Worm (Caenorhabditis elegans): ENCODE measurements around the gene bcl-11.

bcl-11 gene

ce11 chrV:6368494-6368893, 12.7 kb downstream of the bcl-11 start:
- TF ChIP-seq nhr-232 (tag; optimal IDR thresholded peaks at IDR 0.05) (no peak), hlh-8 (tag; optimal IDR thresholded peaks at IDR 0.05) (no peak), T23F11.4 (GFP tag; optimal IDR thresholded peaks at IDR 0.05) (no peak), elt-4 (tag; optimal IDR thresholded peaks at IDR 0.05) (no peak), ref-2 (tag; optimal IDR thresholded peaks at IDR 0.05) (no peak), ceh-45 (GFP tag; IDR thresholded peaks at IDR 0.05) (no peak), C08G9.2 (tag; optimal IDR thresholded peaks at IDR 0.05) (no peak), elt-2 (tag; optimal IDR thresholded peaks at IDR 0.05) (no peak), ceh-48 (tag; optimal IDR thresholded peaks at IDR 0.05) (no peak), pha-4 (tag; optimal IDR thresholded peaks at IDR 0.05) (no peak), ceh-24 (tag; optimal IDR thresholded peaks at IDR 0.05) (no peak), unc-55 (GFP tag; optimal IDR thresholded peaks at IDR 0.05) (no peak), K09A11.1 (tag; optimal IDR thresholded peaks at IDR 0.05; ENCODE audit: insufficient read depth) (no peak), ceh-31 (tag; optimal IDR thresholded peaks at IDR 0.05) (no peak), rnt-1 (tag; optimal IDR thresholded peaks at IDR 0.05) (no peak)

ce11 chrV:6374844-6375243, 19.0 kb downstream of the bcl-11 start, which contains the start of gene F13H6.5:
TSS of gene F13H6.5 (minus strand) at chrV:6374944.
- TF ChIP-seq fax-1 (tag; optimal IDR thresholded peaks at IDR 0.05), result no peak
- TF ChIP-seq elt-4 (tag; optimal IDR thresholded peaks at IDR 0.05), result no peak
- TF ChIP-seq hlh-13 (GFP tag; optimal IDR thresholded peaks at IDR 0.05), result no peak
- TF ChIP-seq ceh-6 (GFP tag; optimal IDR thresholded peaks at IDR 0.05), result no peak
- TF ChIP-seq elt-2 (tag; optimal IDR thresholded peaks at IDR 0.05), result no peak
- TF ChIP-seq unc-3 (GFP tag; conservative IDR thresholded peaks at IDR 0.05), result no peak
- TF ChIP-seq unc-3 (tag; optimal IDR thresholded peaks at IDR 0.05), result no peak
- TF ChIP-seq unc-86 (tag; optimal IDR thresholded peaks at IDR 0.05), result no peak
- no peak for TF ChIP-seq unc-55 (GFP tag; optimal IDR thresholded peaks at IDR 0.05)
- no peak for TF ChIP-seq eyg-1 (tag; optimal IDR thresholded peaks at IDR 0.05)
- no peak for TF ChIP-seq dmd-4 (tag; optimal IDR thresholded peaks at IDR 0.05; ENCODE audit: borderline replicate concordance)
- no peak for TF ChIP-seq F13H6.1 (tag; optimal IDR thresholded peaks at IDR 0.05)
- no peak for TF ChIP-seq gmeb-2 (tag; optimal IDR thresholded peaks at IDR 0.05)

- TF ChIP-seq hlh-8 (tag; optimal IDR thresholded peaks at IDR 0.05), result no peak
- TF ChIP-seq elt-2 (tag; optimal IDR thresholded peaks at IDR 0.05), result no peak
- TF ChIP-seq pag-3 (tag; optimal IDR thresholded peaks at IDR 0.05; ENCODE audit: borderline replicate concordance), result no peak
- TF ChIP-seq ceh-18 (tag; optimal IDR thresholded peaks at IDR 0.05), result no peak
Measured at ce11 chrV:6385677-6386276, 30.0 kb downstream of the bcl-11 start.

- TF ChIP-seq ama-1 (optimal IDR thresholded peaks at IDR 0.05) (no peak), ceh-22 (tag; optimal IDR thresholded peaks at IDR 0.05) (no peak), hlh-13 (GFP tag; optimal IDR thresholded peaks at IDR 0.05) (no peak), ceh-31 (tag; optimal IDR thresholded peaks at IDR 0.05) (no peak), lin-11 (tag; optimal IDR thresholded peaks at IDR 0.05) (no peak), unc-55 (GFP tag; optimal IDR thresholded peaks at IDR 0.05) (no peak), ceh-24 (tag; optimal IDR thresholded peaks at IDR 0.05) (no peak), ahr-1 (tag; optimal IDR thresholded peaks at IDR 0.05) (no peak), T23F11.4 (GFP tag; optimal IDR thresholded peaks at IDR 0.05) (no peak), sox-2 (GFP tag; IDR thresholded peaks at IDR 0.05) (no peak), eyg-1 (tag; optimal IDR thresholded peaks at IDR 0.05) (no peak), pqm-1 (tag; optimal IDR thresholded peaks at IDR 0.05) (no peak), pax-1 (tag; optimal IDR thresholded peaks at IDR 0.05) (no peak), nfya-1 (tag; optimal IDR thresholded peaks at IDR 0.05) (no peak), ceh-45 (GFP tag; IDR thresholded peaks at IDR 0.05) (no peak), madf-2 (tag; optimal IDR thresholded peaks at IDR 0.05) (no peak), odd-2 (tag; optimal IDR thresholded peaks at IDR 0.05) (no peak), mec-3 (tag; optimal IDR thresholded peaks at IDR 0.05; ENCODE audit: borderline replicate concordance) (no peak)
Measured at ce11 chrV:6389634-6390033, 33.8 kb downstream of the bcl-11 start, which contains the start of gene F57F4.2. TSS of gene F57F4.2 (minus strand) at chrV:6389734.
